Worm (Caenorhabditis elegans) whole organism, young adult: ENCODE data around the gene nhr-67.

Source experiments
- B0019.2 ChIP-seq: fragments of 200-800 bp; sonication (Bioruptor generic); conservative IDR thresholded peaks from 2 replicates; pipeline ENCODE4 v1.3.6; 2022; ENCODE audit warnings: missing genetic modification reagents, missing genetic modification characterization, missing compliant biosample characterization
- B0035.1 ChIP-seq: sonication (generic microtip); optimal IDR thresholded peaks from 2 replicates; lab custom pipeline; 2016; ENCODE audit warnings: missing genetic modification characterization, mild to moderate bottlenecking, missing compliant biosample characterization, missing genotype, missing genetic modification reagents
- B0336.3 ChIP-seq: fragments of 200-800 bp; sonication (Bioruptor generic); IDR thresholded peaks from 2 replicates; pipeline ENCODE4 v1.3.6; 2022; ENCODE audit warnings: missing genetic modification characterization, missing compliant biosample characterization
- C17E4.6 ChIP-seq: fragments of 200-800 bp; sonication (Bioruptor generic); IDR thresholded peaks from 2 replicates; pipeline ENCODE4 v1.3.6; 2022; ENCODE audit warnings: missing genetic modification reagents, missing genetic modification characterization, missing compliant biosample characterization
- D2030.7 ChIP-seq: fragments of 200-800 bp; sonication (Bioruptor generic); IDR thresholded peaks from 2 replicates; pipeline ENCODE4 v1.3.6; 2022; ENCODE audit warnings: missing genetic modification reagents, missing genetic modification characterization, missing compliant biosample characterization
- F22D6.2 ChIP-seq: sonication (generic microtip); optimal IDR thresholded peaks from 2 replicates; lab custom pipeline; 2016; ENCODE audit warnings: mild to moderate bottlenecking, missing genetic modification characterization, missing compliant biosample characterization
- F23B12.7 ChIP-seq: sonication (generic microtip); optimal IDR thresholded peaks from 2 replicates; lab custom pipeline; 2017; ENCODE audit warnings: missing genetic modification characterization, mild to moderate bottlenecking, missing compliant biosample characterization, antibody characterized with exemption, moderate library complexity; ENCODE audit not compliant: insufficient read depth
- F33H1.4 ChIP-seq: fragments of 200-800 bp; sonication (Bioruptor generic); IDR thresholded peaks from 2 replicates; pipeline ENCODE4 v1.3.6; 2022; ENCODE audit warnings: missing genetic modification reagents, missing genetic modification characterization, missing compliant biosample characterization
- K11D2.4 ChIP-seq: fragments of 200-800 bp; sonication (Bioruptor generic); IDR thresholded peaks from 2 replicates; pipeline ENCODE4 v1.3.6; 2022; ENCODE audit warnings: missing genetic modification reagents, missing genetic modification characterization, missing compliant biosample characterization
- Y53G8AR.9 ChIP-seq: fragments of 200-800 bp; sonication (Bioruptor generic); conservative IDR thresholded peaks from 2 replicates; pipeline ENCODE4 v1.3.6; 2022; ENCODE audit warnings: missing genetic modification reagents, missing genetic modification characterization, missing compliant biosample characterization
- Y56A3A.18 ChIP-seq: fragments of 200-800 bp; sonication (Bioruptor generic); IDR thresholded peaks from 2 replicates; pipeline ENCODE4 v1.3.6; 2022; ENCODE audit warnings: missing genetic modification reagents, missing genetic modification characterization, missing compliant biosample characterization
- Y95B8A.8 ChIP-seq: fragments of 200-800 bp; sonication (Bioruptor generic); IDR thresholded peaks from 2 replicates; pipeline ENCODE4 v1.3.6; 2022; ENCODE audit warnings: missing genetic modification reagents, missing genetic modification characterization, missing compliant biosample characterization
- ZK185.1 ChIP-seq: sonication (generic microtip); optimal IDR thresholded peaks from 2 replicates; lab custom pipeline; 2016; ENCODE audit warnings: mild to moderate bottlenecking, missing genetic modification characterization, missing compliant biosample characterization; ENCODE audit not compliant: poor library complexity, severe bottlenecking
- aptf-2 ChIP-seq: fragments of 200-800 bp; sonication (Bioruptor generic); conservative IDR thresholded peaks from 2 replicates; pipeline ENCODE4 v1.3.6; 2022; ENCODE audit warnings: missing genetic modification reagents, missing genetic modification characterization, missing compliant biosample characterization
- athp-1 ChIP-seq: sonication (generic microtip); optimal IDR thresholded peaks from 2 replicates; lab custom pipeline; 2017; ENCODE audit warnings: mild to moderate bottlenecking, missing genetic modification characterization, missing compliant biosample characterization
- attf-5 ChIP-seq: fragments of 200-800 bp; sonication (Bioruptor generic); optimal IDR thresholded peaks from 2 replicates; lab custom pipeline; 2018; ENCODE audit warnings: mild to moderate bottlenecking, missing genetic modification characterization, missing compliant biosample characterization
- attf-6 ChIP-seq: fragments of 200-800 bp; sonication (Bioruptor generic); IDR thresholded peaks from 2 replicates; pipeline ENCODE4 v1.3.6; 2022; ENCODE audit warnings: missing genetic modification reagents, missing genetic modification characterization, missing compliant biosample characterization
- bed-2 ChIP-seq: fragments of 200-800 bp; sonication (Bioruptor generic); IDR thresholded peaks from 2 replicates; pipeline ENCODE4 v1.3.6; 2022; ENCODE audit warnings: missing genetic modification reagents, missing genetic modification characterization, missing compliant biosample characterization
- ceh-100 ChIP-seq: fragments of 200-800 bp; sonication (Bioruptor generic); IDR thresholded peaks from 2 replicates; pipeline ENCODE4 v1.3.6; 2022; ENCODE audit warnings: missing genetic modification reagents, missing genetic modification characterization, missing compliant biosample characterization
- ceh-27 ChIP-seq: fragments of 200-800 bp; sonication (Bioruptor generic); optimal IDR thresholded peaks from 2 replicates; lab custom pipeline; 2018; ENCODE audit warnings: mild to moderate bottlenecking, missing genetic modification characterization, moderate library complexity, missing compliant biosample characterization
- ceh-91 ChIP-seq: fragments of 200-800 bp; sonication (Bioruptor generic); IDR thresholded peaks from 2 replicates; pipeline ENCODE4 v1.3.6; 2022; ENCODE audit warnings: missing genetic modification reagents, missing genetic modification characterization, missing compliant biosample characterization
- dpl-1 ChIP-seq: fragments of 150-350 bp; optimal IDR thresholded peaks from 2 replicates; lab custom pipeline; 2014; ENCODE audit warnings: missing biosample characterization, missing genetic modification reagents, missing genetic modification characterization
- efl-1 ChIP-seq: fragments of 150-350 bp; optimal IDR thresholded peaks from 2 replicates; lab custom pipeline; 2014; ENCODE audit warnings: missing biosample characterization, missing genetic modification reagents, missing genetic modification characterization
- egl-44 ChIP-seq: fragments of 200-800 bp; sonication (Bioruptor generic); IDR thresholded peaks from 2 replicates; pipeline ENCODE4 v1.3.6; 2022; ENCODE audit warnings: missing genetic modification reagents, missing genetic modification characterization, missing compliant biosample characterization
- egrh-3 ChIP-seq: fragments of 200-800 bp; sonication (Bioruptor generic); IDR thresholded peaks from 2 replicates; pipeline ENCODE4 v1.3.6; 2022; ENCODE audit warnings: missing genetic modification reagents, missing genetic modification characterization, missing compliant biosample characterization
- ekl-4 ChIP-seq: fragments of 200-800 bp; sonication (Bioruptor generic); IDR thresholded peaks from 2 replicates; pipeline ENCODE4 v1.3.6; 2022; ENCODE audit warnings: missing genetic modification reagents, missing genetic modification characterization, missing compliant biosample characterization
- hmg-20 ChIP-seq: fragments of 200-800 bp; sonication (Bioruptor generic); IDR thresholded peaks from 2 replicates; pipeline ENCODE4 v1.3.6; 2022; ENCODE audit warnings: missing genetic modification reagents, missing genetic modification characterization, missing compliant biosample characterization
- hsf-1 ChIP-seq: fragments of 200-800 bp; sonication (Bioruptor generic); IDR thresholded peaks from 2 replicates; pipeline ENCODE4 v1.3.6; 2022; ENCODE audit warnings: missing genetic modification reagents, missing genetic modification characterization, missing compliant biosample characterization
- lin-35 ChIP-seq, 3 experiments: fragments of 150-350 bp in 2 of 3; sonication (generic microtip) in 1 of 3; optimal IDR thresholded peaks; 2 replicates each; lab custom pipeline; 2014 to 2018; ENCODE audit warnings: missing biosample characterization in 3 of 3, missing genetic modification characterization in 3 of 3, missing genetic modification reagents in 3 of 3
- lin-54 ChIP-seq: fragments of 200-800 bp; sonication (Bioruptor generic); optimal IDR thresholded peaks from 2 replicates; lab custom pipeline; 2018; ENCODE audit warnings: mild to moderate bottlenecking, missing genetic modification characterization, missing compliant biosample characterization
- lir-1 ChIP-seq: fragments of 200-800 bp; sonication (Bioruptor generic); conservative IDR thresholded peaks from 2 replicates; pipeline ENCODE4 v1.3.6; 2022; ENCODE audit warnings: missing genetic modification reagents, missing genetic modification characterization, missing compliant biosample characterization
- madf-3 ChIP-seq: fragments of 200-800 bp; sonication (Bioruptor generic); IDR thresholded peaks from 2 replicates; pipeline ENCODE4 v1.3.6; 2022; ENCODE audit warnings: missing genetic modification reagents, missing genetic modification characterization, missing compliant biosample characterization
- madf-6 ChIP-seq: fragments of 200-800 bp; sonication (Bioruptor generic); IDR thresholded peaks from 2 replicates; pipeline ENCODE4 v1.3.6; 2022; ENCODE audit warnings: missing genetic modification reagents, missing genetic modification characterization, missing compliant biosample characterization
- madf-8 ChIP-seq: fragments of 200-800 bp; sonication (Bioruptor generic); conservative IDR thresholded peaks from 2 replicates; pipeline ENCODE4 v1.3.6; 2022; ENCODE audit warnings: missing genetic modification reagents, missing genetic modification characterization, missing compliant biosample characterization
- pbrm-1 ChIP-seq: fragments of 200-800 bp; sonication (Bioruptor generic); IDR thresholded peaks from 2 replicates; pipeline ENCODE4 v1.3.6; 2022; ENCODE audit warnings: missing genetic modification reagents, missing genetic modification characterization, missing compliant biosample characterization
- rcor-1 ChIP-seq: fragments of 200-800 bp; sonication (Bioruptor generic); IDR thresholded peaks from 2 replicates; pipeline ENCODE4 v1.3.6; 2022; ENCODE audit warnings: missing genetic modification reagents, missing genetic modification characterization, missing compliant biosample characterization
- repo-1 ChIP-seq: sonication (generic microtip); optimal IDR thresholded peaks from 2 replicates; lab custom pipeline; 2017; ENCODE audit warnings: mild to moderate bottlenecking, missing genetic modification characterization, missing compliant biosample characterization
- somi-1 ChIP-seq: fragments of 200-800 bp; sonication (Bioruptor generic); optimal IDR thresholded peaks from 2 replicates; lab custom pipeline; 2018; ENCODE audit warnings: mild to moderate bottlenecking, missing genetic modification characterization, missing compliant biosample characterization
- tbp1 ChIP-seq: fragments of 200-800 bp; sonication (Bioruptor generic); optimal IDR thresholded peaks from 2 replicates; lab custom pipeline; 2018; ENCODE audit warnings: mild to moderate bottlenecking, missing genetic modification characterization, missing compliant biosample characterization
- tlf-1 ChIP-seq: fragments of 200-800 bp; sonication (Bioruptor generic); optimal IDR thresholded peaks from 2 replicates; lab custom pipeline; 2018; ENCODE audit warnings: mild to moderate bottlenecking, missing genetic modification characterization, missing compliant biosample characterization
- unc-130 ChIP-seq: sonication (generic microtip); optimal IDR thresholded peaks from 2 replicates; lab custom pipeline; 2016; ENCODE audit warnings: missing genetic modification reagents, missing genetic modification characterization, missing compliant biosample characterization
- xnd-1 ChIP-seq: sonication (generic microtip); optimal IDR thresholded peaks from 2 replicates; lab custom pipeline; 2016; ENCODE audit warnings: missing genotype, missing genetic modification reagents, missing genetic modification characterization, missing compliant biosample characterization
- ztf-22 ChIP-seq: fragments of 200-800 bp; sonication (Bioruptor generic); optimal IDR thresholded peaks from 2 replicates; lab custom pipeline; 2018; ENCODE audit warnings: mild to moderate bottlenecking, missing genetic modification characterization, moderate library complexity, missing compliant biosample characterization
- ztf-25 ChIP-seq: fragments of 200-800 bp; sonication (Bioruptor generic); IDR thresholded peaks from 2 replicates; pipeline ENCODE4 v1.3.6; 2022; ENCODE audit warnings: missing genetic modification reagents, missing genetic modification characterization, missing compliant biosample characterization
- ztf-26 ChIP-seq: sonication (generic microtip); optimal IDR thresholded peaks from 2 replicates; lab custom pipeline; 2017; ENCODE audit warnings: missing genetic modification characterization, missing compliant biosample characterization
- ztf-28 ChIP-seq: fragments of 200-800 bp; sonication (Bioruptor generic); IDR thresholded peaks from 2 replicates; pipeline ENCODE4 v1.3.6; 2022; ENCODE audit warnings: missing genetic modification reagents, missing genetic modification characterization, missing compliant biosample characterization

Gene nhr-67

DNA sequence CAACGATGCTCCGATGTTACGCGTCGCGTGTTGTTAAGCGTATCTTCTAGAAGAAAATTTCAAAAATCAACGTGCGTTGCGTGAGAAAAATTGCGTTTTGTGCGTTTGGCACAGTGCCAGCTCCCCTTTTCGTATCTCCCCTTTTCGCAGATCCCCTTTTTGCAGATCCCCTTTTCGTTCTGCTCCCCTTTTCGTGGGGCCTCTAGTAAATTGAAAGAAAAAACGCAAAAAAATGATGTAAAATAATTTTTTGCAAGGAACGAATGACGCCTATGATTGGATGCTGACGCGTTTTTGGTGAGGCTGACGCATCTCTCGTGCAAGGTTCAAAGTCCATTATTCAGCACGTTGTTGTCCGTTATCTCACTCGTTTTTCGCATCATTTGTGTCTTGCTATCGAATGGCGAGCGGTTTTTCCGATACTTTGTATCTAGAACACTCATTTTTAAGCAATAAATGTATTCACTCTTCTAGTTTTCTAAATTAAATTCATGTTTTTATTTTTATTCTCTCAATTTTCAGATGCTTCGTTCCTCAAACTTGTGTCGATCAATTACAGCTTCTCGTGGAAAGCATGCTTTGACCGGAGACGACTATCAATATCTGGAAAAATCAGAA lies 9.7 kb downstream of the nhr-67 start, which contains the start of gene cpt-2:
TSS of gene cpt-2 (plus strand) at position 523 of the 618 bp plus-strand sequence.
- TF ChIP-seq K11D2.4 (GFP tag; lab: Robert Waterston, UW) = peak; percentile 95
- TF ChIP-seq D2030.7 = peak; percentile 95
- peak; percentile 80 for TF ChIP-seq ceh-91
- peak; percentile 90 for TF ChIP-seq pbrm-1 (GFP tag; lab: Robert Waterston, UW)
- peak; percentile 71 for TF ChIP-seq tlf-1 (GFP tag; lab: Kevin White, UChicago)
- peak; percentile 98 for TF ChIP-seq ceh-100 (GFP tag; lab: Robert Waterston, UW)
- TF ChIP-seq ztf-26 (tag; lab: Kevin White, UChicago) = peak; percentile 54
- peak; percentile 16 for TF ChIP-seq ztf-22 (GFP tag; lab: Kevin White, UChicago)
- peak; percentile 34 for TF ChIP-seq somi-1 (GFP tag; lab: Kevin White, UChicago)
- peak; percentile 68 for TF ChIP-seq ceh-27
- TF ChIP-seq ZK185.1 = peak; percentile 92
- TF ChIP-seq bed-2 (GFP tag; lab: Robert Waterston, UW) = peak; percentile 86
- 0 out of 2 replicates have a peak, but pooled peaks have one; percentile 38 for TF ChIP-seq aptf-2
- TF ChIP-seq madf-6 (GFP tag; lab: Robert Waterston, UW) = peak; percentile 82
- peak; percentile 85 for TF ChIP-seq lir-1 (GFP tag; lab: Robert Waterston, UW)
- peak; percentile 88 for TF ChIP-seq C17E4.6 (GFP tag; lab: Robert Waterston, UW)
- TF ChIP-seq attf-5 = peak; percentile 75
- TF ChIP-seq rcor-1 (GFP tag; lab: Robert Waterston, UW) = peak; percentile 95
- peak; percentile 61 for TF ChIP-seq B0019.2 (GFP tag; lab: Robert Waterston, UW)
- peak; percentile 95 for TF ChIP-seq Y53G8AR.9 (GFP tag; lab: Robert Waterston, UW)
- TF ChIP-seq B0336.3 (GFP tag; lab: Robert Waterston, UW) = peak; percentile 76
- peak; percentile 58; the same call in 1 of the 2 replicates for TF ChIP-seq Y56A3A.18 (GFP tag; lab: Robert Waterston, UW)
- TF ChIP-seq efl-1 (GFP tag; lab: Kevin White, UChicago) = peak; percentile 12
- peak; percentile 20 for TF ChIP-seq repo-1
- TF ChIP-seq hsf-1 (GFP tag; lab: Robert Waterston, UW) = peak; percentile 87
- peak; percentile 54 for TF ChIP-seq B0035.1 (tag; lab: Kevin White, UChicago)
- peak; percentile 86; the same call in 1 of the 2 replicates for TF ChIP-seq ekl-4 (GFP tag; lab: Robert Waterston, UW)
- TF ChIP-seq tbp1 (GFP tag; lab: Kevin White, UChicago) = peak; percentile 67
- peak; percentile 92 for TF ChIP-seq egl-44 (GFP tag; lab: Robert Waterston, UW)
- TF ChIP-seq dpl-1 = peak; percentile 44
- TF ChIP-seq lin-35 (GFP tag; optimal IDR thresholded peaks at IDR 0.05; lab: Kevin White, UChicago) = peak in 1 of 3 experiments; percentile 84
- peak; percentile 53; the same call in 1 of the 2 replicates for TF ChIP-seq attf-6 (GFP tag; lab: Robert Waterston, UW)
- peak; percentile 63 for TF ChIP-seq madf-8 (GFP tag; lab: Robert Waterston, UW)
- peak; percentile 90 for TF ChIP-seq madf-3 (GFP tag; lab: Robert Waterston, UW)
- 0 out of 2 replicates have a peak, but pooled peaks have one; percentile 35 for TF ChIP-seq ztf-25 (GFP tag; lab: Robert Waterston, UW)
- peak; percentile 90 for TF ChIP-seq ztf-28 (GFP tag; lab: Robert Waterston, UW)
- TF ChIP-seq xnd-1 = peak; percentile 44
- peak; percentile 35 for TF ChIP-seq F22D6.2 (tag; lab: Kevin White, UChicago)
- TF ChIP-seq egrh-3 (GFP tag; lab: Robert Waterston, UW) = peak; percentile 81
- TF ChIP-seq F23B12.7 (tag; lab: Kevin White, UChicago) = peak; percentile 48
- TF ChIP-seq F33H1.4 (GFP tag; lab: Robert Waterston, UW) = peak; percentile 77
- peak; percentile 41 for TF ChIP-seq unc-130 (GFP tag; lab: Kevin White, UChicago)
- peak; percentile 79; the same call in 1 of the 2 replicates for TF ChIP-seq Y95B8A.8
- peak; percentile 46 for TF ChIP-seq athp-1
- TF ChIP-seq lin-54 (GFP tag; lab: Kevin White, UChicago) = peak; percentile 86
- TF ChIP-seq hmg-20 (GFP tag; lab: Robert Waterston, UW) = peak; percentile 84; the same call in 1 of the 2 replicates
